Worm (Caenorhabditis elegans) whole organism, L1 larva: ENCODE data around the gene Y37E11AM.4.

Source experiments
- C16A3.4 ChIP-seq: fragments of 150-350 bp; optimal IDR thresholded peaks from 2 replicates; lab custom pipeline; 2014; ENCODE audit warnings: missing biosample characterization, missing genetic modification characterization
- C34B4.2 ChIP-seq: sonication (generic microtip); optimal IDR thresholded peaks from 2 replicates; lab custom pipeline; 2017; ENCODE audit warnings: mild to moderate bottlenecking, missing genetic modification characterization, missing compliant biosample characterization
- F16B12.6 ChIP-seq: fragments of 150-350 bp; optimal IDR thresholded peaks from 2 replicates; lab custom pipeline; 2014; ENCODE audit warnings: missing biosample characterization, missing genetic modification characterization
- Y116A8C.19 ChIP-seq: sonication (generic microtip); optimal IDR thresholded peaks from 2 replicates; lab custom pipeline; 2016; ENCODE audit warnings: missing compliant biosample characterization, missing genetic modification characterization, borderline replicate concordance
- alr-1 ChIP-seq: fragments of 200-800 bp; sonication (Bioruptor generic); optimal IDR thresholded peaks from 2 replicates; lab custom pipeline; 2018; ENCODE audit warnings: borderline replicate concordance, mild to moderate bottlenecking, missing genetic modification characterization, missing compliant biosample characterization
- aly-2 ChIP-seq: fragments of 150-350 bp; optimal IDR thresholded peaks from 2 replicates; lab custom pipeline; 2014; ENCODE audit warnings: missing biosample characterization, missing genetic modification characterization
- blmp-1 ChIP-seq: fragments of 150-350 bp; optimal IDR thresholded peaks from 2 replicates; lab custom pipeline; 2014; ENCODE audit warnings: missing biosample characterization, missing genetic modification characterization
- ceh-63 ChIP-seq: fragments of 200-800 bp; sonication (Bioruptor generic); optimal IDR thresholded peaks from 2 replicates; lab custom pipeline; 2018; ENCODE audit warnings: mild to moderate bottlenecking, missing genetic modification characterization, missing compliant biosample characterization
- ceh-8 ChIP-seq: fragments of 200-800 bp; sonication (Bioruptor generic); optimal IDR thresholded peaks from 2 replicates; lab custom pipeline; 2018; ENCODE audit warnings: mild to moderate bottlenecking, missing genetic modification characterization, moderate library complexity, missing compliant biosample characterization
- ceh-82 ChIP-seq, 3 experiments: fragments of 150-350 bp in 1 of 3; sonication (generic microtip) in 2 of 3; optimal IDR thresholded peaks; 2 replicates each; lab custom pipeline; 2014 to 2017; ENCODE audit warnings: missing biosample characterization in 3 of 3, missing genetic modification characterization in 3 of 3
- ceh-88 ChIP-seq: fragments of 200-800 bp; sonication (Bioruptor generic); IDR thresholded peaks from 2 replicates; pipeline ENCODE4 v1.3.6; 2022; ENCODE audit warnings: missing genetic modification characterization, missing compliant biosample characterization
- dpl-1 ChIP-seq, 3 experiments: fragments of 150-350 bp in 2 of 3; sonication (generic microtip) in 1 of 3; optimal IDR thresholded peaks; 2 replicates each; lab custom pipeline; 2014 to 2017; ENCODE audit warnings: missing biosample characterization in 3 of 3, missing genetic modification characterization in 3 of 3, missing genetic modification reagents in 3 of 3
- dsc-1 ChIP-seq: sonication (generic microtip); optimal IDR thresholded peaks from 2 replicates; lab custom pipeline; 2016; ENCODE audit warnings: mild to moderate bottlenecking, missing genetic modification characterization, missing compliant biosample characterization
- egl-27 ChIP-seq, 2 experiments: fragments of 150-350 bp in 1 of 2; sonication (generic microtip); optimal IDR thresholded peaks; 3 replicates each; lab custom pipeline; 2017 to 2018; ENCODE audit warnings: missing biosample characterization in 2 of 2, missing genetic modification characterization in 2 of 2, missing genetic modification reagents in 2 of 2
- elt-2 ChIP-seq: sonication (generic microtip); optimal IDR thresholded peaks from 2 replicates; lab custom pipeline; 2016; ENCODE audit warnings: missing genetic modification characterization, mild to moderate bottlenecking, inconsistent platforms, missing compliant biosample characterization, missing genetic modification reagents
- elt-3 ChIP-seq, 6 experiments: fragments of 150-350 bp in 1 of 6; sonication (generic microtip); optimal IDR thresholded peaks; 2 replicates each; lab custom pipeline; 2017 to 2018; ENCODE audit warnings: missing biosample characterization in 6 of 6, missing genetic modification characterization in 6 of 6, inconsistent platforms in 1 of 6
- ets-5 ChIP-seq: fragments of 200-800 bp; sonication (Bioruptor generic); IDR thresholded peaks from 2 replicates; pipeline ENCODE4 v1.3.6; 2022; ENCODE audit warnings: missing genetic modification characterization, missing compliant biosample characterization
- fkh-8 ChIP-seq: sonication (generic microtip); optimal IDR thresholded peaks from 2 replicates; lab custom pipeline; 2016; ENCODE audit warnings: mild to moderate bottlenecking, missing genetic modification characterization, missing compliant biosample characterization
- fos-1 ChIP-seq: fragments of 150-350 bp; optimal IDR thresholded peaks from 2 replicates; lab custom pipeline; 2014; ENCODE audit warnings: missing biosample characterization, missing genetic modification characterization
- hlh-17 ChIP-seq: fragments of 200-800 bp; sonication (Bioruptor generic); optimal IDR thresholded peaks from 2 replicates; lab custom pipeline; 2018; ENCODE audit warnings: missing genetic modification characterization, mild to moderate bottlenecking, missing compliant biosample characterization, moderate library complexity, borderline replicate concordance
- hlh-4 ChIP-seq: sonication (generic microtip); optimal IDR thresholded peaks from 2 replicates; lab custom pipeline; 2016; ENCODE audit warnings: mild to moderate bottlenecking, missing genetic modification characterization, missing compliant biosample characterization
- hpl-2 ChIP-seq: fragments of 150-350 bp; optimal IDR thresholded peaks from 2 replicates; lab custom pipeline; 2014; ENCODE audit warnings: missing biosample characterization, missing genetic modification reagents, missing genetic modification characterization
- isw-1 ChIP-seq: fragments of 200-800 bp; sonication (Bioruptor generic); IDR thresholded peaks from 2 replicates; pipeline ENCODE4 v1.3.6; 2022; ENCODE audit warnings: missing genetic modification characterization, missing compliant biosample characterization
- mab-9 ChIP-seq: fragments of 200-800 bp; sonication (Bioruptor generic); IDR thresholded peaks from 2 replicates; pipeline ENCODE4 v1.3.6; 2022; ENCODE audit warnings: missing genetic modification reagents, missing genetic modification characterization, missing compliant biosample characterization
- mep-1 ChIP-seq: fragments of 150-350 bp; optimal IDR thresholded peaks from 2 replicates; lab custom pipeline; 2014; ENCODE audit warnings: missing biosample characterization, missing genetic modification characterization
- nhr-19 ChIP-seq: fragments of 200-800 bp; sonication (Bioruptor generic); conservative IDR thresholded peaks from 2 replicates; pipeline ENCODE4 v1.3.6; 2022; ENCODE audit warnings: missing genetic modification characterization, missing compliant biosample characterization
- nhr-20 ChIP-seq: sonication (generic microtip); optimal IDR thresholded peaks from 2 replicates; lab custom pipeline; 2016; ENCODE audit warnings: mild to moderate bottlenecking, missing genetic modification characterization, missing compliant biosample characterization
- nhr-237 ChIP-seq: fragments of 150-350 bp; optimal IDR thresholded peaks from 2 replicates; lab custom pipeline; 2014; ENCODE audit warnings: missing biosample characterization, missing genetic modification characterization
- nhr-28 ChIP-seq: fragments of 150-350 bp; optimal IDR thresholded peaks from 2 replicates; lab custom pipeline; 2014; ENCODE audit warnings: missing biosample characterization, missing genetic modification characterization
- nhr-47 ChIP-seq: sonication (generic microtip); optimal IDR thresholded peaks from 2 replicates; lab custom pipeline; 2016; ENCODE audit warnings: mild to moderate bottlenecking, missing genetic modification characterization, moderate library complexity, missing compliant biosample characterization
- nhr-71 ChIP-seq: sonication (generic microtip); optimal IDR thresholded peaks from 2 replicates; lab custom pipeline; 2016; ENCODE audit warnings: mild to moderate bottlenecking, missing genetic modification characterization, moderate library complexity, missing compliant biosample characterization
- nhr-77 ChIP-seq: fragments of 150-350 bp; optimal IDR thresholded peaks from 2 replicates; lab custom pipeline; 2014; ENCODE audit warnings: missing biosample characterization, missing genetic modification characterization
- nhr-84 ChIP-seq: sonication (generic microtip); optimal IDR thresholded peaks from 2 replicates; lab custom pipeline; 2017; ENCODE audit warnings: missing biosample characterization, missing genetic modification characterization
- nhr-90 ChIP-seq: sonication (generic microtip); optimal IDR thresholded peaks from 2 replicates; lab custom pipeline; 2016; ENCODE audit warnings: mild to moderate bottlenecking, missing genetic modification characterization, missing compliant biosample characterization; ENCODE audit not compliant: poor library complexity
- pag-3 ChIP-seq: sonication (generic microtip); optimal IDR thresholded peaks from 2 replicates; lab custom pipeline; 2017; ENCODE audit warnings: missing genetic modification characterization, mild to moderate bottlenecking, missing compliant biosample characterization, antibody characterized with exemption, borderline replicate concordance; ENCODE audit not compliant: insufficient read depth
- pqm-1 ChIP-seq: sonication (generic microtip); optimal IDR thresholded peaks from 3 replicates; lab custom pipeline; 2017; ENCODE audit warnings: missing biosample characterization, missing genetic modification characterization
- snpc-4 ChIP-seq: fragments of 150-350 bp; optimal IDR thresholded peaks from 2 replicates; lab custom pipeline; 2014; ENCODE audit warnings: missing biosample characterization, missing genetic modification characterization
- sox-4 ChIP-seq: sonication (generic microtip); optimal IDR thresholded peaks from 2 replicates; lab custom pipeline; 2016; ENCODE audit warnings: missing genetic modification characterization, missing compliant biosample characterization
- sptf-1 ChIP-seq: fragments of 150-350 bp; optimal IDR thresholded peaks from 2 replicates; lab custom pipeline; 2014; ENCODE audit warnings: missing biosample characterization, missing genetic modification characterization
- sup-37 ChIP-seq: fragments of 200-800 bp; sonication (Bioruptor generic); optimal IDR thresholded peaks from 2 replicates; lab custom pipeline; 2018; ENCODE audit warnings: mild to moderate bottlenecking, missing genetic modification characterization, missing compliant biosample characterization
- swsn-7 ChIP-seq: sonication (generic microtip); optimal IDR thresholded peaks from 2 replicates; lab custom pipeline; 2016; ENCODE audit warnings: missing genetic modification characterization, missing compliant biosample characterization
- tbx-2 ChIP-seq: sonication (generic microtip); optimal IDR thresholded peaks from 2 replicates; lab custom pipeline; 2016; ENCODE audit warnings: missing genetic modification characterization, missing compliant biosample characterization
- tlp-1 ChIP-seq: fragments of 150-350 bp; optimal IDR thresholded peaks from 2 replicates; lab custom pipeline; 2014; ENCODE audit warnings: missing biosample characterization, missing genetic modification characterization
- unc-130 ChIP-seq: fragments of 150-350 bp; optimal IDR thresholded peaks from 2 replicates; lab custom pipeline; 2017; ENCODE audit warnings: missing biosample characterization, missing genetic modification characterization, inconsistent platforms
- vab-15 ChIP-seq: sonication (generic microtip); optimal IDR thresholded peaks from 2 replicates; lab custom pipeline; 2017; ENCODE audit warnings: missing genotype, mild to moderate bottlenecking, missing genetic modification characterization, missing compliant biosample characterization
- xbp-1 ChIP-seq: sonication (generic microtip); optimal IDR thresholded peaks from 2 replicates; lab custom pipeline; 2016; ENCODE audit warnings: missing genetic modification characterization, missing compliant biosample characterization
- zag-1 ChIP-seq: fragments of 150-350 bp; optimal IDR thresholded peaks from 2 replicates; lab custom pipeline; 2014; ENCODE audit warnings: missing biosample characterization, missing genetic modification characterization
- ztf-4 ChIP-seq: fragments of 150-350 bp; optimal IDR thresholded peaks from 2 replicates; lab custom pipeline; 2014; ENCODE audit warnings: missing biosample characterization, missing genetic modification characterization

Gene Y37E11AM.4

DNA sequence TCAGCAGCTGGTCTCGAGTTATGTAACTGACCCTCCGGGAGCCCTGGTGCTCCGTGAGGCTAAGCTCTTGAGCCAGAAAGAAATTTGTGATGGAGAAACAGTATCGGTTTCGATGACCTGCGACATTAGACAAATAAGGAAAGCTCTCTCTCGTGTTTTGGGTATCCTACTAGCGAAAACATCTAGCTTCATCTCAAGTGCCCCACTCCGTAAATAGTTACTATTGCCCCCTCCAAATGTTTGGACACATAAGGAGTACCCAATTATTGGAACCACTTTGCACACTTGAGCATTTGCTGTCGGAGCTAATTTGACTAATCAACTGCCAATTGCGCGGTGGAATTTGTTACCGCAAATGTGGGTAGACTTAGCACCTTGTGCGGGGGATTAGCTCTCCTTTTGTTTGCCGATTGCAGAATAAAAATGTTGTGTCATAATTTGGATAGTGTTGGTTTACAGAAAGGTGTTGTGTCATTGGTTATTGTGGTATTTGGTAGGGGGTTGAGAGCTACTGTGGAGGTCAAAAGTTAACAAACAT lies 41.5 kb upstream of the Y37E11AM.4 start:
- TF ChIP-seq dsc-1 (tag; lab: Kevin White, UChicago) (peak; percentile 1), nhr-20 (tag; lab: Kevin White, UChicago) (no peak), ceh-8 (GFP tag; lab: Kevin White, UChicago) (peak; percentile 54), unc-130 (tag; lab: Kevin White, UChicago) (no peak), C34B4.2 (tag; lab: Kevin White, UChicago) (no peak), sptf-1 (tag; lab: Kevin White, UChicago) (no peak), vab-15 (no peak), nhr-77 (no peak), alr-1 (tag; lab: Kevin White, UChicago) (no peak), nhr-71 (tag; lab: Kevin White, UChicago) (no peak)

DNA sequence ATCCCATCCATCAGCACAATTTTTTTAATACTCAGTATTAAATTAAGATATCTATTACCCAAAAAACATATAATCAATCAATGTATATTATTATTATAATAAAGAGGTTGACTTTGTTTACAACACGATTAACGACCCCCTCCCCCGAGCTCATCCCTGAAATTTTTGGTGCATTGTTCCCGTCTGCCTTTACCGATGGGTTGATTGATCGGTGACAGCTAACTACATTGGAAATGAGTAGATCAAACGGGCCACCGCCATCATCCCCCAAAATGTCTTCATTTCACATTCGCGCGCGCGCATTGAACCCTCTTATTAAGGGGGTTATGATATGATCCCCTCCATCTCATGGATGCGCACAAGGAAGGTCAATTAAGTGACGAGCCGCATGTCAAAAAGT lies 37.2 kb upstream of the Y37E11AM.4 start:
- TF ChIP-seq zag-1 (no peak), C34B4.2 (tag; lab: Kevin White, UChicago) (no peak), fkh-8 (no peak), nhr-71 (tag; lab: Kevin White, UChicago) (no peak), ceh-88 (GFP tag; lab: Robert Waterston, UW) (no peak), pqm-1 (no peak), nhr-90 (tag; lab: Kevin White, UChicago) (no peak), tlp-1 (tag; lab: Kevin White, UChicago) (no peak), hlh-4 (tag; lab: Kevin White, UChicago) (no peak), sup-37 (no peak), nhr-237 (tag; lab: Kevin White, UChicago) (no peak), aly-2 (no peak), Y116A8C.19 (no peak), ceh-63 (GFP tag; lab: Kevin White, UChicago) (no peak), blmp-1 (tag; lab: Kevin White, UChicago) (no peak), nhr-77 (no peak), ztf-4 (no peak), dpl-1 (GFP tag; optimal IDR thresholded peaks at IDR 0.05; lab: Kevin White, UChicago) (no peak)

- no peak for TF ChIP-seq isw-1
- no peak for TF ChIP-seq snpc-4 (tag; lab: Kevin White, UChicago)
- TF ChIP-seq pag-3, result no peak
- no peak for TF ChIP-seq nhr-71 (tag; lab: Kevin White, UChicago)
- no peak for TF ChIP-seq F16B12.6 (tag; lab: Kevin White, UChicago)
- no peak for TF ChIP-seq C16A3.4
- TF ChIP-seq mab-9 (GFP tag; lab: Robert Waterston, UW), result no peak
- TF ChIP-seq nhr-28, result no peak
- no peak for TF ChIP-seq pqm-1
- no peak for TF ChIP-seq elt-2
Measured at ce11 chrIV:3755921-3756320, 33.3 kb upstream of the Y37E11AM.4 start, which contains the start of gene best-20. Gene best-20, plus strand, starts transcription at chrIV:3756221.

- TF ChIP-seq nhr-71 (tag; lab: Kevin White, UChicago) (no peak), hpl-2 (GFP tag; lab: Kevin White, UChicago) (no peak), mep-1 (tag; lab: Kevin White, UChicago) (no peak), ets-5 (GFP tag; lab: Robert Waterston, UW) (no peak), swsn-7 (tag; lab: Kevin White, UChicago) (no peak), nhr-47 (tag; lab: Kevin White, UChicago) (no peak), egl-27 (tag; optimal IDR thresholded peaks at IDR 0.05; lab: Kevin White, UChicago) (no peak), hlh-17 (GFP tag; lab: Kevin White, UChicago) (no peak), tbx-2 (tag; lab: Kevin White, UChicago) (no peak), sox-4 (tag; lab: Kevin White, UChicago) (no peak), xbp-1 (no peak), fos-1 (tag; lab: Kevin White, UChicago) (no peak), nhr-19 (GFP tag; lab: Robert Waterston, UW) (no peak), elt-3 (tag; optimal IDR thresholded peaks at IDR 0.05; lab: Kevin White, UChicago) (no peak), nhr-84 (no peak), alr-1 (tag; lab: Kevin White, UChicago) (no peak), fkh-8 (no peak), ceh-82 (tag; optimal IDR thresholded peaks at IDR 0.05; lab: Kevin White, UChicago) (no peak), isw-1 (no peak)
Measured at ce11 chrIV:3755355-3755754, 32.8 kb upstream of the Y37E11AM.4 start, which contains the start of gene Y37E11AR.7. Gene Y37E11AR.7, minus strand, starts transcription at chrIV:3755455.
